Fruit fly (Drosophila melanogaster) whole organism, larva: ENCODE measurements around the gene CG33272.
A peak's percentile ranks its signal among the peaks of the same experiment; 100 is the strongest.

Experiments used
- noc ChIP-seq: fragments of 200-800 bp; sonication (Bioruptor generic); optimal IDR thresholded peaks from 3 replicates; lab custom pipeline; 2019; ENCODE audit warnings: missing biosample characterization, mild to moderate bottlenecking, missing genetic modification characterization, moderate library complexity

CG33272 gene

DNA sequence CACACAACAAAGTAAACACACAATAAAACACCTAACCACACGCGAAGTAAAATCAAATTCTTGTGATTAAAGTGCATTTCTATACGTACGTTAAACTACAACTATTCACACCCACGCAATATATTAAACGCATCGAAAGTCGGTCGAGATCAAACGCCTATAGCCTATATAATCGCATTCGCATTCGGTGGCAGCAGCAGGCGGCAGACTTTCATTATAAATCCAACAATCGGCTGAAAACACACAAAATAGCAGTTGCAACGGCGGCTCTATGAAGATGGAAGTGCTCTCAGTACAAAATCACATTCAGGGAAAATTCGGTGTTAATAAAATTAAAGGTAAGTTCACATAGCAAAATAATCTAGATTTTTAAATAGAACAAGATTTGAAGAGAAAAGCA is 22.1 kb downstream of the CG33272 start:
- TF ChIP-seq noc (tag; lab: Kevin White, UChicago): no peak

DNA sequence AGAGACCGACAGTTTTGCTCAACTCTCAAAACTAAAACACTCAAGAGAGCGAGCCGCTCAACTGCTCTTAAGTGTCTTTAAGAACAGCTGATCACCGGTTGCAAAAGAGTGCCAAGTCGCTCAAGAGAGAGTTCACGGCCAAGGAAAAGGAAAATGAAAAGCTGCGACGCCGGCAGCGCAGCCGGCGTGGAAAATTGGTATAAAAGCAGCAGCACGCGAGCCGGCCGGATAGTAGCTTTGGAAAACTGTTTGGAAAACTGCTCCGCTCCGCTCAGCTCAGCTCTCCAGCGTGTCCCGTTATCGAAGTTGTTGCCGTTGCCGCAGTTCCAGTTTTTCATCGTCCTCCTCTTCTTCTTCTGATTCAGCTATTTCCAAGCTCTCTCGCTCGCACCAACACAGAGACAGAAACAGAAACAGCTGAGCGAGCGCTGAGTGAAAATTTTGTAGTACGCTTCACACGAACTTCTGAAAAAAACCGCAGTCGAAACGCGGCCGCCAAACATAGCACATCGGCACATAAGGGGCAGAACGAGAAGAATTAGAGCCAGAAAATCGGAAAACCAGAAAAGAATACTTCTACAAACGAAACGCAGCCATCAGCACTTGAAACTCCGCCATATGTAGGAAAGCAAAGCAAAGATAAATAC is 22.9 kb downstream of the CG33272 start, which contains the start of gene chrb:
Gene chrb (plus strand): TSS at position 224 of the 647 bp plus-strand sequence.
- TF ChIP-seq noc (tag; lab: Kevin White, UChicago): peak; percentile 45

DNA sequence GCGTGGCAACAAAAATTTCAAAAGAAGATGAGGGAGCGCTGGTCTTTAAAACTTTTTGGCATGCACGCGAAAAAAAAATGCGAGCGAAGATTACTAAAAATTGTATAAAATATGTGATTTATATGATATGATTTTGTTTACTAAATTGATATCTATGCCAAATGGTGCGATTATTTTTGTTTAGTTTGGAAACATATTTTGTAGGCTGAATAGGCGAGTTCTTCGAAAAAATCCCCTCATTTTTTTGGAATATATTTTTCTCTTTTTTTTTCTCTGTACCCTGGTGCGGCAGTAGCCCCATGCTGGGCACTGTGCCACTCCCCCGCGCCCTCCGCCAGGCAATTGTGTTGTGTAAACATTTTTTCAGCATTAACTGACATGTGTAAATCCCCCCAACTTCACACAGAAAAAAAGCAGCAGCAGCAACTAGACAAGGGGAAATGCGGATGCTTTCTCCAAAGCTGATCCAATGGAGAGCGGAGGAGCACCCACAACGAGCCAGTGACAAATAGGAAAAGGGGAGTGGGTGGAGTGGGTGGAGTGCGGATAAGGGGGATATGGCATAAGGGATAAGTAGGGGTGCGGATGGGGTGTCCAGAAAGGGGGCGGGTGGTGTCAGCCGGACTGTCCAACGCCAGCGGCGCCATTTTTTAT is 24.3 kb downstream of the CG33272 start:
- no peak for TF ChIP-seq noc (tag; lab: Kevin White, UChicago)

DNA sequence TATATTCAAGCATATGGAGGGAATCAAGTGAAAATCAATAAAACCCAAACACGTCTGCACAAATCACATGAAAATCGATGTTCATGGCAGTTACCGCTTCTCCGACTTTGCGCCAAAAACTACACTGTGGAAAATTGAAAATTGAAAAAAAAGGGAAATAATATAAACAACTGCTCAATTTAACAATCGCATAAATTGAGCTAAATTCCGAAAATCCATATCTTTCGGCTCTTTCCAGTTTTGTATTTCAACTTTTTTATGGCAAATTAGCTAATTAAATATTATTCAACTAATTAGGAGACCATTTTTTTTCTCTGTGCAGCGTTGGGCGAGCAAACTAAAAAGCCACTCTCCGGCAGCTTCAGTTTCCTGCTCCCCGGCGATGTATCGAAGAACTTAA is 25.9 kb downstream of the CG33272 start:
- TF ChIP-seq noc (tag; lab: Kevin White, UChicago): no peak

DNA sequence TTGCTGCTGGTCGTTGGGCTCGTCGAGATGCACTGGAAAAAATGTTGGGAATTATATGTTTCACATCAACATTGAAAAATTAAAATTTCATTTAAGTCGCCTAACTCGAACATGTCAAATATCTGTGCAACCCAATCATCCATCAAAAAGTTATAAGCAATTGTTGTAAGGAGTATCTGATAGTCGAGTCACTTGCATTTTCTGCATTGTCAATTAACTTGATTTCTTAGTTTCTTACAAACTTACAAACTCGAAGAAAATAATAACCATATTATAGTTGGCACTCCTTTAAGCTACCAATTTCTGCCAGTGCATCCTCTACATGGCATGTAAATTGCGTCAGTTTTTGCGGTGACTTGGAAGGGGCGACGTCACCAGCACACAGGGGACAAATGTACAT is 27.3 kb downstream of the CG33272 start:
- no peak for TF ChIP-seq noc (tag; lab: Kevin White, UChicago)

DNA sequence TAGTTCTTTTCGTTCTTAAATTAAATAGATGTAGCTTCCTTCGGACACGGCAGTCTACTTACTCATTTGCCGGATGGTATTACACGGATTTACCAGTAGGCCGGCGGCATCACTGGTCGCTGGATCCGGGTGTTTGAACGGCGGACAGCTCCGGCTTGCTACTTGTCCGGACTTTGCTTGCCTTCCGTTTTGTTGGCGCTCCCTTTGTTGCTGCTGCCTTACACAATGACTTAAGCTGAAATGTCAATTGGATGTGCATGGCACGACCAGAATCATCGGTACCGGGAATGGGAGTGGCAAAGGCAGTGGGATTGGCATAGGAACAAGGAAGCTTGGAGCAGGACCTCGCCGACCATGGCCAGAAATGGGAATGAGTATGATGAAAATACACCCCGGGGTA is 30.1 kb downstream of the CG33272 start:
- no peak for TF ChIP-seq noc (tag; lab: Kevin White, UChicago)

DNA sequence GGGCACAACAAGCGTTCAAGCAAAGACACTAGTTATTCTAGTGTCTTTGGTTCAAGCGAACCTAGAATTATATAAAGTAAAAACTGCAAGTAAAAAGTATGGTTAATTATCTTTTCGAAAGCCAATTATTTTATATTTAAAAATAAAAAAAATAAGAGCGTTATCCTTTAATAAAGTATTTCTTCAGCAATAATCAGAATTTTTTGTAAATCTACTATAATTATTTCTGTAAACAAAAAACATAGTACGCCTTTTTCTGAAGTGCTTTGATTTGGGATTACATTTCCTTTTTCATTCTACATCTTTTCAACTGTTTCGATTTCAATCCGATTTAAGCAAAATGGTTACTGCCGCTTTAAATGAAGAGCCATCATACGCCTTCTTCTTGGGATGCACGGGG is 35.7 kb downstream of the CG33272 start, which contains the start of gene Vha16-2:
Gene Vha16-2 (plus strand): TSS at position 301 of the 400 bp plus-strand sequence.
- no peak for TF ChIP-seq noc (tag; lab: Kevin White, UChicago)

DNA sequence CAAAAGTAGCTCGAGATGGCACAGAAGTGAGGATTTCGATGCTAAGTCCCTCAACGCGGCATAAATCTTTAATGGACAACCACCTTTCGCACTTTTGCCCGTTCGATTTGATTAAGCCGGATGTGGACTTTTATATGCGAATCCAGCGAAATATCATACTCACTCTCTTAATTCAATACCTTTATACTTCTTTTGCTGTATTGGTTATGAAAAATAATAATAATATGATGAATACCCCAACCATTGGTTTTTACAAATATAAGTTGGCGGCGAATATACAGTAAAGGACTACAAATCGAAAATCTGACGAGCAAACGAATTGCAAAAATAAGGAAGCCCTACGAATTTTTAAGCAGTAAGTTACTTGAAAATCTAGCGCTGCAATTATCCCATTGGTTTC is 37.4 kb downstream of the CG33272 start, which contains the start of gene Vha16-3:
Gene Vha16-3 (plus strand): TSS at position 301 of the 400 bp plus-strand sequence.
- TF ChIP-seq noc (tag; lab: Kevin White, UChicago): no peak

DNA sequence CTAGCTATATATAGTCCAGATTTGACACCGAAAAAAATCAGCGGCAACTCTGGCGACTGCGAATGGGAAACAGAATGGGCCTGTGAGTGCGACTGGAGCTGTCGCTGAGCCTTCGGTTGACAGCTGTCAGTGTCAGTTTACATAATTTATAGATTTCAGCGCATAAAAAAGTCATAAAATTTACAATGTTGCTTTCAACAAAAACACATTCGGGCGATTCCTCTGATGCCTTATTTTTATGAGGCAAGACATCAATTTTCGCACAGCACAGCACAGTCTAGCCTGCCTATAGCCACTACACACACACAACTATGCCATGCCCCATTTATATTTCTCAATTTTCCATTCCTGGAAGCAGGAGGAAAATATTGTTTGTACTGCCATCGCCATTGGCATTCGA is 38.0 kb downstream of the CG33272 start:
- TF ChIP-seq noc (tag; lab: Kevin White, UChicago): no peak

DNA sequence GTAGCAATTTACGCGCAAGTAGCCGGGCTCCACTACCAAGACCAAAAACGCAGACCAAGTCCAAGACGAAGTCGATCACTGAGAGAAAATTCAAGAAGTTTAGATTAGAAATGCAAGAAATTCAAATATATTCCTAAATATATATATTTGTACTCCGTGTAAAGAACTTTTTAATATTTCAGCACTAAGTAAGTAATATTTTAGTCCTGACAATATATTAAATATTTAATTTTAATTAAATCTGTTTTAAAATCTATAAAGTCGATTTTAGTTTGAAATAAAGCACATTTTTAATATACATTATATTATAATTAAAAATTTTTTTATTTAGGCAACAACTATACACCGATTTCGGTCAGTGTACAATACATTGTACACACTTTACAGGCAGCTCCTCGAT is 43.4 kb downstream of the CG33272 start:
- TF ChIP-seq noc (tag; lab: Kevin White, UChicago): no peak

DNA sequence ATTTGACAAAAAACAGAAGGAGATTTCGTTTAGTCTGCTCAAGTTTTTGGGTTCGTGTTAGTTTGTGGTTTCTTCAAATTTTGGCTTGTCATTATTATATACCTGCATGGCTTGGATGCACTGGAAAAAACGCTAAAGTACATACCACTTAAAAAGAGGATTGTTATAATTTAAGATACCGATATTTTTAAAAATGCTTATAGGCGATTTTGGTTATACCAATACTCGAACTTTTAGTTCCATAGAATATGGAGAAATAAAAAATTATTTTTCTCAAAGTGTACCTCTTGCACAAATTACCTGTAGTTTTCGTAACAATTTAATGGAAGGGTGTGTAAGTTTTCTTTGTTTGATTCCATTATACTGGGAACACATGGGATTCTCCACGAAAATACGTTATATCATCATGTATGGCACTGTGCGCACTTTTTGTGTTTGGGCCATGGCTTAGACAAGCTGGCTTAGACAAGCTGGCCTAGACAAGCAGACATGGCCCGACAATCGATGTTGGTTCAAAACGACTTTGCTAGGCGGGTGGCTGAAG is 44.9 kb downstream of the CG33272 start, which contains the start of gene Fum3:
Gene Fum3 (minus strand): TSS at position 494 of the 544 bp plus-strand sequence.
- TF ChIP-seq noc (tag; lab: Kevin White, UChicago): no peak
